Worm (Caenorhabditis elegans) whole organism, L1 larva: ENCODE data around the gene F55D10.4.

ENCODE experiments used
- fos-1 ChIP-seq: fragments of 150-350 bp; optimal IDR thresholded peaks from 2 replicates; lab custom pipeline; 2014; ENCODE audit warnings: missing biosample characterization, missing genetic modification characterization
- snpc-4 ChIP-seq: fragments of 150-350 bp; optimal IDR thresholded peaks from 2 replicates; lab custom pipeline; 2014; ENCODE audit warnings: missing biosample characterization, missing genetic modification characterization

DNA sequence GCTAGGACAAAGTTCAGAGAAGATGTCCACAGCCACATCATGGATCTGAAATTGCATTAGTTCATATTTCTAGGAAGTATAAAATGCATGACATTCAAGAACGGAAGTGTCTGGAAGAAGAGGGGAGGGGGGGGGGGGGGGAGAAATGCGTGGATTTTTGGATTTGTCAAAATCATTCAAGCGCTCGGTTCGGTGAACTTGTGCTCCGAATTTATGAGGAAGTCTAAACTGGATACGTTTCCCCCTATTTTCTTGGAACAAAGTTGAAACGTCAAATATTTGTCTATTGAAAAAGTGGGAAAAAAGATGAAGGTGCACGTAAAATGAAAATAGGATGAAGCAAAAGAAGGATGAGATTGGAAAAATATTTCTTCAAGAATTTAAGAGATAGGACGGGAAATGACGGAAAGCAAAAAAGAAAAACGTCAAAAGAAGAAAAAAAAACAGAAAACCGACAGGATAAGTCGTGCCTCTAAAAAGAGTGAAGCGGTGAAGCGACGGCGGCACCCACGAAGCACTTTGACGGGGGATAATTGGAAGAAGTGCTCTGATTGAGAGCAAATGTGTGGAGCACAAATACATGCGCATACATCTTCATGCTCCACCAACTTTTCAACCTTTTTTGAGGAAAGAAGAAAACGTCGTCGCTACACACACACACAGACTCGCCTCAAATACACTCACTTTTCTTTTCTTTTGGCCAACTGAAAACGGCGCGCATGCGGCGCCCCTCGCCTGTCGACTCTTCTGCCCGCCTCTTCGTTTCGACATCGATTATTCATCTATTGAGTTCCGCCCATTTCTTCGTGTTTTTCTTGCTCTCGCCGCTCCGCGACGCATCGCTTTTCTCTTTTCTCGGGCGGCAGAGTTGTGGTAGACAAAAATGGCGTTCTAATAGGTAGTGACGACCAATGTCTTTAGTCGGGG lies at the start of gene F55D10.4:
- TF ChIP-seq fos-1 (tag; lab: Kevin White, UChicago) (no peak), snpc-4 (tag; lab: Kevin White, UChicago) (no peak)
